Worm (Caenorhabditis elegans) whole organism, L3 larva: ENCODE data around the gene syd-2.

ENCODE experiments used
- ZK546.5 ChIP-seq: sonication (generic microtip); optimal IDR thresholded peaks from 2 replicates; lab custom pipeline; 2017; ENCODE audit warnings: missing biosample characterization, missing genetic modification characterization
- aly-2 ChIP-seq: fragments of 150-350 bp; optimal IDR thresholded peaks from 2 replicates; lab custom pipeline; 2014; ENCODE audit warnings: missing biosample characterization, missing genetic modification characterization
- ama-1 ChIP-seq: fragments of 150-350 bp; optimal IDR thresholded peaks from 2 replicates; lab custom pipeline; 2018
- ceh-16 ChIP-seq: sonication (generic microtip); optimal IDR thresholded peaks from 2 replicates; lab custom pipeline; 2017; ENCODE audit warnings: missing biosample characterization, missing genetic modification characterization
- ceh-9 ChIP-seq: sonication (generic microtip); optimal IDR thresholded peaks from 2 replicates; lab custom pipeline; 2018; ENCODE audit warnings: missing biosample characterization, missing genetic modification characterization
- eor-1 ChIP-seq, 2 experiments: fragments of 150-350 bp; optimal IDR thresholded peaks; 2 replicates each; lab custom pipeline; 2014 to 2018; ENCODE audit warnings: missing biosample characterization in 2 of 2, missing genetic modification characterization in 2 of 2
- fkh-2 ChIP-seq: fragments of 150-350 bp; optimal IDR thresholded peaks from 2 replicates; lab custom pipeline; 2014; ENCODE audit warnings: missing biosample characterization, missing genetic modification reagents, missing genetic modification characterization
- jun-1 ChIP-seq: fragments of 150-350 bp; optimal IDR thresholded peaks from 2 replicates; lab custom pipeline; 2014; ENCODE audit warnings: missing biosample characterization, missing genetic modification reagents, missing genetic modification characterization
- lin-15B ChIP-seq: fragments of 150-350 bp; optimal IDR thresholded peaks from 2 replicates; lab custom pipeline; 2014; ENCODE audit warnings: missing biosample characterization, missing genetic modification characterization
- lsy-12 ChIP-seq: sonication (generic microtip); optimal IDR thresholded peaks from 2 replicates; lab custom pipeline; 2016; ENCODE audit warnings: mild to moderate bottlenecking, missing genetic modification characterization, missing compliant biosample characterization
- mdl-1 ChIP-seq: fragments of 150-350 bp; optimal IDR thresholded peaks from 2 replicates; lab custom pipeline; 2014; ENCODE audit warnings: missing biosample characterization, missing genetic modification characterization
- nfya-1 ChIP-seq: sonication (generic microtip); optimal IDR thresholded peaks from 2 replicates; lab custom pipeline; 2017; ENCODE audit warnings: missing genetic modification characterization, mild to moderate bottlenecking, missing compliant biosample characterization, antibody characterized with exemption, moderate library complexity; ENCODE audit not compliant: insufficient read depth
- nhr-12 ChIP-seq: fragments of 150-350 bp; optimal IDR thresholded peaks from 2 replicates; lab custom pipeline; 2014; ENCODE audit warnings: missing biosample characterization, missing genetic modification characterization
- nhr-23 ChIP-seq: fragments of 150-350 bp; optimal IDR thresholded peaks from 2 replicates; lab custom pipeline; 2014; ENCODE audit warnings: missing biosample characterization, missing genetic modification reagents, missing genetic modification characterization
- pha-4 ChIP-seq: fragments of 150-350 bp; optimal IDR thresholded peaks from 2 replicates; lab custom pipeline; 2014; ENCODE audit warnings: missing biosample characterization, missing genetic modification reagents, missing genetic modification characterization
- snpc-4 ChIP-seq: fragments of 150-350 bp; optimal IDR thresholded peaks from 2 replicates; lab custom pipeline; 2014; ENCODE audit warnings: missing biosample characterization, missing genetic modification characterization
- tbx-2 ChIP-seq: sonication (generic microtip); optimal IDR thresholded peaks from 2 replicates; lab custom pipeline; 2016; ENCODE audit warnings: mild to moderate bottlenecking, missing genetic modification characterization, missing compliant biosample characterization
- unc-39 ChIP-seq: sonication (generic microtip); optimal IDR thresholded peaks from 4 replicates; lab custom pipeline; 2017; ENCODE audit warnings: missing biosample characterization, missing genetic modification characterization
- zag-1 ChIP-seq: fragments of 150-350 bp; optimal IDR thresholded peaks from 2 replicates; lab custom pipeline; 2014; ENCODE audit warnings: missing biosample characterization, missing genetic modification characterization
- ztf-4 ChIP-seq: fragments of 150-350 bp; optimal IDR thresholded peaks from 2 replicates; lab custom pipeline; 2014; ENCODE audit warnings: missing biosample characterization, missing genetic modification characterization

The syd-2 gene

DNA sequence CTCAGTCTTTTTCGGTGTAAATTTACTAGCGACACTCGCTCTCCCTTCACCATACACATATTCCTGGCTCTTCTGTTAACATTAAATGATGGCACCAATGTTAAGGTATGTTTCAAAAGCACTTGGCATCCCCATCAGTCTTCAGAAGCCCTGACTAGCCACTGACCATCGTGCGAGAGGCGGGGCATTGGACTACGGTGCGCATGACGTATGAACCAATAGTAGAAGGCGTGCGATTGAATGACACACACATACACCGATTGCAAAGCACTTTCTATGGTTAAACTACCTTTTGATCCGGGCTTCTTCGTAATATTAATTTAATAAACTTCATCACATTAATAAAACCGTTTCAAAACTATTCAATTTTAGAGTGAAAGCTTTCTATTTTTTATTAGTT lies 49.8 kb downstream of the syd-2 start:
- TF ChIP-seq nfya-1 (tag; lab: Kevin White, UChicago): peak; percentile 95
- no peak for TF ChIP-seq unc-39 (tag; lab: Kevin White, UChicago)

DNA sequence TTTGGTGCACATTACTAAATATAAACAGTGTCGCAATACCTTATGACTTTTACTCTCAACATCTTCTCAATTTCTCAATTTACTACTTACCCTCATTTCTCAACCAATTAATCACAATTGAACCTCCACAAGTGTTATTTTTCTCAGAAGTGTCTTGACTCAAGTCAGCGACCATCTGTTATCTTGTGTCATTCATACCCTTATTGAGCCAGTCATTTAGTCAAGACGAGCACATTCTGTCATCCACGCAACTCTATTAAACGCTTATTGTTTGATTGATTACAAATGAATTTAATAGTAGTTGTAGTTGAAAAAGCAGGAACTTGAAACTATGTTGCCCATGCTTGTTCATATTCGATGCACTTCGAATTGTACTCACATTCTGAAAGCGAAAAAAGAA lies 51.6 kb downstream of the syd-2 start:
- TF ChIP-seq unc-39 (tag; lab: Kevin White, UChicago): no peak
- TF ChIP-seq eor-1 (tag; optimal IDR thresholded peaks at IDR 0.05; lab: Kevin White, UChicago): no peak
- no peak for TF ChIP-seq ztf-4 (tag; lab: Kevin White, UChicago)
- TF ChIP-seq snpc-4 (tag; lab: Kevin White, UChicago): no peak
- no peak for TF ChIP-seq nhr-23 (tag; lab: Kevin White, UChicago)
- no peak for TF ChIP-seq nhr-12 (tag; lab: Kevin White, UChicago)
- TF ChIP-seq ceh-9 (tag; lab: Kevin White, UChicago): no peak
- TF ChIP-seq ZK546.5: no peak
- no peak for TF ChIP-seq tbx-2 (tag; lab: Kevin White, UChicago)
- TF ChIP-seq pha-4 (tag; lab: Kevin White, UChicago): no peak
- TF ChIP-seq mdl-1 (tag; lab: Kevin White, UChicago): no peak
- no peak for TF ChIP-seq zag-1 (tag; lab: Kevin White, UChicago)
- TF ChIP-seq aly-2: no peak
- no peak for TF ChIP-seq lin-15B (tag; lab: Kevin White, UChicago)
- TF ChIP-seq ama-1 (lab: Kevin White, UChicago): no peak
- no peak for TF ChIP-seq ceh-16

DNA sequence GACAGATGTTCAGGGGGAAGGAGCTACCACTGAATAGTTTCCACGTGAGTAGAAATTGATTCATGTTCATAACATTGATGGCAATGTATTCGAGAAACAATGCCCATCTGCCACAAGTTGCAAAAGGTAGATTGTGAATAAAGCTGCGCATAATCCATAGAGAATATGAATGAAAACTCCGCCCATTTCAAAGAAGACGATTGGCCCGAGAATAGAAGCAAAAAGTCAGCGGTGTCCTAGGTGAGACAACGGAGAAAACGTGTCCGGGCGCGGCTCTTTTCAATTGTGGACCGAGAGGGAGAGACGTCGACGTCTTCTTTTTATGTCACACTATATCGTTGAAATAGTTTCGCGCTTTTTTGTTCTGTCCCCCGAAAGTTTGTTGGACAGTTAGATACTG lies 55.4 kb downstream of the syd-2 start, which contains the start of gene vab-3:
Gene vab-3, plus strand, starts transcription at position 301 of the 400 bp plus-strand sequence.
- TF ChIP-seq fkh-2 (tag; lab: Kevin White, UChicago) (no peak), nfya-1 (tag; lab: Kevin White, UChicago) (peak; percentile 12), lsy-12 (tag; lab: Kevin White, UChicago) (no peak), jun-1 (no peak)
